Fruit fly (Drosophila melanogaster) whole organism, embryonic: Measurements from ENCODE around the gene Srp19.
A peak's percentile ranks its signal among the peaks of the same experiment; 100 is the strongest.

ENCODE experiments used
- B-H2 ChIP-seq: fragments of 200-800 bp; sonication (Bioruptor generic); optimal IDR thresholded peaks from 2 replicates; lab custom pipeline; 2018; ENCODE audit warnings: missing biosample characterization, mild to moderate bottlenecking, missing genetic modification characterization
- Bdp1 ChIP-seq: fragments of 200-800 bp; sonication (Bioruptor generic); optimal IDR thresholded peaks from 3 replicates; lab custom pipeline; 2016; ENCODE audit warnings: missing biosample characterization, missing genetic modification characterization
- Bgb ChIP-seq: fragments of 200-800 bp; sonication (Bioruptor generic); IDR thresholded peaks from 2 replicates; pipeline ENCODE4 v1.3.6; 2022; ENCODE audit warnings: missing biosample characterization, missing genetic modification characterization; ENCODE audit not compliant: partially characterized antibody
- CG10147 ChIP-seq: fragments of 200-800 bp; sonication (Bioruptor generic); optimal IDR thresholded peaks from 2 replicates; lab custom pipeline; 2019; ENCODE audit warnings: missing biosample characterization, mild to moderate bottlenecking, missing genetic modification characterization, moderate library complexity
- CG10274 ChIP-seq: fragments of 200-800 bp; sonication (Bioruptor generic); optimal IDR thresholded peaks from 3 replicates; lab custom pipeline; 2017; ENCODE audit warnings: missing biosample characterization, mild to moderate bottlenecking, missing genetic modification characterization
- CG10959 ChIP-seq: fragments of 200-800 bp; sonication (Bioruptor generic); IDR thresholded peaks from 2 replicates; pipeline ENCODE4 v1.3.6; 2022; ENCODE audit warnings: missing biosample characterization, missing genetic modification characterization
- CG12155 ChIP-seq: fragments of 200-800 bp; sonication (Bioruptor generic); optimal IDR thresholded peaks from 3 replicates; lab custom pipeline; 2016; ENCODE audit warnings: missing biosample characterization, missing genetic modification characterization
- CG1603 ChIP-seq: fragments of 200-800 bp; sonication (Bioruptor generic); optimal IDR thresholded peaks from 2 replicates; lab custom pipeline; 2019; ENCODE audit warnings: missing biosample characterization, mild to moderate bottlenecking, missing genetic modification characterization, moderate library complexity
- CG16863 ChIP-seq: fragments of 200-800 bp; sonication (Bioruptor generic); optimal IDR thresholded peaks from 3 replicates; lab custom pipeline; 2016; ENCODE audit warnings: missing biosample characterization, missing genetic modification characterization
- CG2199 ChIP-seq: fragments of 200-800 bp; sonication (Bioruptor generic); IDR thresholded peaks from 3 replicates; pipeline ENCODE4 v1.3.6; 2022; ENCODE audit warnings: missing biosample characterization, missing genetic modification characterization
- CG30431 ChIP-seq: fragments of 200-800 bp; sonication (Bioruptor generic); optimal IDR thresholded peaks from 2 replicates; lab custom pipeline; 2017; ENCODE audit warnings: missing biosample characterization, missing genetic modification characterization
- CG3065 ChIP-seq: fragments of 200-800 bp; sonication (Bioruptor generic); optimal IDR thresholded peaks from 2 replicates; lab custom pipeline; 2016; ENCODE audit warnings: missing biosample characterization, missing genetic modification characterization
- CG34422 ChIP-seq: fragments of 200-800 bp; sonication (Bioruptor generic); IDR thresholded peaks from 3 replicates; pipeline ENCODE4 v1.3.6; 2022; ENCODE audit warnings: missing biosample characterization, missing genetic modification characterization
- CG4328 ChIP-seq: fragments of 200-800 bp; sonication (Bioruptor generic); optimal IDR thresholded peaks from 3 replicates; lab custom pipeline; 2017; ENCODE audit warnings: missing biosample characterization, missing genetic modification reagents, missing genetic modification characterization
- CG43689 ChIP-seq: fragments of 200-800 bp; sonication (Bioruptor generic); IDR thresholded peaks from 2 replicates; pipeline ENCODE4 v1.3.6; 2022; ENCODE audit warnings: missing biosample characterization, missing genetic modification characterization
- CG4404 ChIP-seq: fragments of 200-800 bp; sonication (Bioruptor generic); IDR thresholded peaks from 2 replicates; pipeline ENCODE4 v1.3.6; 2022; ENCODE audit warnings: missing biosample characterization, missing genetic modification characterization
- CG7987 ChIP-seq: fragments of 200-800 bp; sonication (Bioruptor generic); optimal IDR thresholded peaks from 2 replicates; lab custom pipeline; 2018; ENCODE audit warnings: missing biosample characterization, mild to moderate bottlenecking, missing genetic modification characterization, moderate library complexity
- CG9437 ChIP-seq: fragments of 200-800 bp; sonication (Bioruptor generic); optimal IDR thresholded peaks from 2 replicates; lab custom pipeline; 2018; ENCODE audit warnings: missing biosample characterization, mild to moderate bottlenecking, missing genetic modification characterization
- Dad ChIP-seq: fragments of 200-800 bp; sonication (Bioruptor generic); optimal IDR thresholded peaks from 3 replicates; lab custom pipeline; 2016; ENCODE audit warnings: missing biosample characterization, missing genetic modification characterization
- Dip3 ChIP-seq: fragments of 200-800 bp; sonication (Bioruptor generic); optimal IDR thresholded peaks from 3 replicates; lab custom pipeline; 2016; ENCODE audit warnings: missing biosample characterization, missing genetic modification characterization
- Drgx ChIP-seq: fragments of 200-800 bp; sonication (Bioruptor generic); IDR thresholded peaks from 2 replicates; pipeline ENCODE4 v1.3.6; 2022; ENCODE audit warnings: missing biosample characterization, missing genetic modification characterization
- E2f2 ChIP-seq: fragments of 200-800 bp; sonication (Bioruptor generic); IDR thresholded peaks from 2 replicates; pipeline ENCODE4 v1.3.6; 2022; ENCODE audit warnings: missing biosample characterization, missing genetic modification characterization
- Ets97D ChIP-seq: fragments of 200-800 bp; sonication (Bioruptor generic); optimal IDR thresholded peaks from 3 replicates; lab custom pipeline; 2016; ENCODE audit warnings: missing biosample characterization, missing genetic modification characterization
- HLH3B ChIP-seq: fragments of 200-800 bp; sonication (Bioruptor generic); IDR thresholded peaks from 2 replicates; pipeline ENCODE4 v1.3.6; 2022; ENCODE audit warnings: missing biosample characterization, missing genetic modification characterization
- Hr78 ChIP-seq, 2 experiments: fragments of 200-800 bp in 1 of 2; fragments of >200 bp in 1 of 2; sonication (Bioruptor generic) in 1 of 2; optimal IDR thresholded peaks; 2 replicates each; lab custom pipeline; 2017 to 2019; ENCODE audit warnings: missing biosample characterization in 2 of 2, missing genetic modification characterization in 2 of 2, mild to moderate bottlenecking in 1 of 2, moderate library complexity in 1 of 2
- MESR4 ChIP-seq: fragments of 200-800 bp; sonication (Bioruptor generic); optimal IDR thresholded peaks from 2 replicates; lab custom pipeline; 2018; ENCODE audit warnings: missing biosample characterization, mild to moderate bottlenecking, missing genetic modification characterization, moderate library complexity
- NC2β ChIP-seq: fragments of 200-800 bp; sonication (Bioruptor generic); optimal IDR thresholded peaks from 2 replicates; lab custom pipeline; 2016; ENCODE audit warnings: missing biosample characterization, missing genetic modification characterization
- Sox102F ChIP-seq: fragments of 200-800 bp; sonication (Bioruptor generic); optimal IDR thresholded peaks from 2 replicates; lab custom pipeline; 2018; ENCODE audit warnings: missing biosample characterization, mild to moderate bottlenecking, missing genetic modification characterization, moderate library complexity
- Spps ChIP-seq: fragments of 200-800 bp; sonication (Bioruptor generic); optimal IDR thresholded peaks from 2 replicates; lab custom pipeline; 2018; ENCODE audit warnings: missing biosample characterization, mild to moderate bottlenecking, missing genetic modification characterization
- Usf ChIP-seq: fragments of 200-800 bp; sonication (Bioruptor generic); optimal IDR thresholded peaks from 2 replicates; lab custom pipeline; 2017; ENCODE audit warnings: missing genotype, missing biosample characterization, missing genetic modification characterization
- Vsx1 ChIP-seq: fragments of 200-800 bp; sonication (Bioruptor generic); optimal IDR thresholded peaks from 2 replicates; lab custom pipeline; 2017; ENCODE audit warnings: missing biosample characterization, mild to moderate bottlenecking, missing genetic modification characterization, missing genetic modification reagents
- al ChIP-seq: fragments of 200-800 bp; sonication (Bioruptor generic); IDR thresholded peaks from 2 replicates; pipeline ENCODE4 v1.3.6; 2022; ENCODE audit warnings: missing biosample characterization, missing genetic modification characterization
- ase ChIP-seq: fragments of 200-800 bp; sonication (Bioruptor generic); IDR thresholded peaks from 3 replicates; pipeline ENCODE4 v1.3.6; 2022; ENCODE audit warnings: missing biosample characterization, missing genetic modification characterization
- croc ChIP-seq: fragments of 200-800 bp; sonication (Bioruptor generic); conservative IDR thresholded peaks from 3 replicates; pipeline ENCODE4 v1.3.6; 2022; ENCODE audit warnings: missing biosample characterization, missing genetic modification characterization
- dysf ChIP-seq: fragments of 200-800 bp; sonication (Bioruptor generic); IDR thresholded peaks from 3 replicates; pipeline ENCODE4 v1.3.6; 2022; ENCODE audit warnings: missing biosample characterization, missing genetic modification characterization
- ems ChIP-seq: fragments of 200-800 bp; sonication (Bioruptor generic); optimal IDR thresholded peaks from 3 replicates; lab custom pipeline; 2016; ENCODE audit warnings: missing biosample characterization, missing genetic modification characterization
- gcm ChIP-seq: fragments of 200-800 bp; sonication (Bioruptor generic); optimal IDR thresholded peaks from 2 replicates; lab custom pipeline; 2019; ENCODE audit warnings: missing biosample characterization, mild to moderate bottlenecking, missing genetic modification characterization, moderate library complexity
- gem ChIP-seq: fragments of 200-800 bp; sonication (Bioruptor generic); optimal IDR thresholded peaks from 2 replicates; lab custom pipeline; 2019; ENCODE audit warnings: missing biosample characterization, mild to moderate bottlenecking, missing genetic modification characterization, moderate library complexity
- hb ChIP-seq: fragments of 200-800 bp; sonication (Bioruptor generic); IDR thresholded peaks from 3 replicates; pipeline ENCODE4 v1.3.6; 2022; ENCODE audit warnings: missing biosample characterization, missing genetic modification characterization; ENCODE audit not compliant: partially characterized antibody
- pho ChIP-seq: fragments of 200-800 bp; sonication (Bioruptor generic); optimal IDR thresholded peaks from 2 replicates; lab custom pipeline; 2016; ENCODE audit warnings: missing biosample characterization, missing genetic modification characterization
- psq ChIP-seq: fragments of 200-800 bp; sonication (Bioruptor generic); optimal IDR thresholded peaks from 2 replicates; lab custom pipeline; 2017; ENCODE audit warnings: missing biosample characterization, missing genetic modification characterization
- schlank ChIP-seq: fragments of 200-800 bp; sonication (Bioruptor generic); optimal IDR thresholded peaks from 2 replicates; lab custom pipeline; 2018; ENCODE audit warnings: missing biosample characterization, mild to moderate bottlenecking, missing genetic modification characterization
- scrt ChIP-seq: fragments of 200-800 bp; sonication (Bioruptor generic); optimal IDR thresholded peaks from 2 replicates; lab custom pipeline; 2018; ENCODE audit warnings: missing biosample characterization, mild to moderate bottlenecking, missing genetic modification characterization, moderate library complexity
- shn ChIP-seq: fragments of 200-800 bp; sonication (Bioruptor generic); optimal IDR thresholded peaks from 3 replicates; lab custom pipeline; 2016; ENCODE audit warnings: missing biosample characterization, missing genetic modification characterization
- stc ChIP-seq: fragments of 200-800 bp; sonication (Bioruptor generic); IDR thresholded peaks from 2 replicates; pipeline ENCODE4 v1.3.6; 2022; ENCODE audit warnings: missing biosample characterization, missing genetic modification characterization
- trem ChIP-seq: fragments of 200-800 bp; optimal IDR thresholded peaks from 3 replicates; lab custom pipeline; 2019; ENCODE audit warnings: missing biosample characterization, mild to moderate bottlenecking, missing genetic modification characterization, moderate library complexity
- vfl ChIP-seq: fragments of 200-800 bp; sonication (Bioruptor generic); optimal IDR thresholded peaks from 2 replicates; lab custom pipeline; 2016; ENCODE audit warnings: missing biosample characterization, missing genetic modification characterization
- wek ChIP-seq: fragments of 200-800 bp; sonication (Bioruptor generic); optimal IDR thresholded peaks from 3 replicates; lab custom pipeline; 2018; ENCODE audit warnings: missing biosample characterization, mild to moderate bottlenecking, missing genetic modification characterization, moderate library complexity
- z ChIP-seq: fragments of 200-800 bp; sonication (Bioruptor generic); IDR thresholded peaks from 3 replicates; pipeline ENCODE4 v1.3.6; 2022; ENCODE audit warnings: missing biosample characterization, missing genetic modification characterization
- zfh1 ChIP-seq: fragments of 200-800 bp; sonication (Bioruptor generic); IDR thresholded peaks from 3 replicates; pipeline ENCODE4 v1.3.6; 2022; ENCODE audit warnings: missing biosample characterization, missing genetic modification characterization

Gene Srp19

DNA sequence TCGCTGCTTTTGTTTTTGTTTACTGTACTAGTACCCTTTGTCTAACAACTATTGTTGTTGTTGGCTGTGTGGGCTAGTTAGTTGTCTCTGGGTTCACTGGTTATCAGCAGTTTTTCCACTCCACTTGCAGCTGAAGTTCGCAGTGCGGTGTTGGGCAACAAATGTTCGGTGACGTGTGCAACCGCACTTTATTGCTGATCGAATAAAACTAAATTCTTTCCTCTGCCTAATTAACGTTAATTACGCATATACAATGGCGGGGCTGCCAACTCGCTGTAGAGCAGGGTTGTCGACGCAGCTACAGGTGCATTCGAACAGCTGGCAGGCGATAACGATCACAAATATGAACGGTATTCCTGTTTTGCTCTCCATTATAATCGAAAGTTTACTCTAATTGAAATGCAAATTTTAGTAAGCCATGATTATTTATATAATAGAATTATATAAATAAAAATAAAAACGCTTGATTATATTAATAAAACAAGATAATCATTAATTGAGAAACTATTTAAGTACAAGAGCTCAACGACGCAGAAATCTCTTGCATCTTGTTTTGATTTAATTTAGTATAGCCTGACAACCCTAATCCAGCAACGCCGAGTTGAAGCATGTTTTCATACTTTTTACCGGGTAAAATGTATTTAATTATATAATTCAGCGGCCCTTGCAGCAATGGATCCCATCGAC is 19.1 kb downstream of the Srp19 start, which contains the start of the genes mrva, CG42307 and mus312 (continued):
- TF ChIP-seq trem (tag; lab: Kevin White, UChicago) (peak; percentile 99), CG10147 (GFP tag; lab: Kevin White, UChicago) (peak; percentile 91), CG4328 (GFP tag; lab: Kevin White, UChicago) (peak; percentile 92), HLH3B (GFP tag; lab: Robert Waterston, UW) (peak; percentile 74), CG2199 (no peak), Hr78 (GFP tag; optimal IDR thresholded peaks at IDR 0.05; lab: Kevin White, UChicago) (peak in 1 of 2 experiments; percentile 55), CG43689 (GFP tag; lab: Robert Waterston, UW) (peak; percentile 60), B-H2 (GFP tag; lab: Kevin White, UChicago) (peak; percentile 97), ems (GFP tag; lab: Kevin White, UChicago) (peak; percentile 33), CG7987 (GFP tag; lab: Kevin White, UChicago) (peak; percentile 31), Sox102F (GFP tag; lab: Kevin White, UChicago) (no peak), vfl (GFP tag; lab: Kevin White, UChicago) (peak; percentile 41), Vsx1 (GFP tag; lab: Kevin White, UChicago) (peak; percentile 98), MESR4 (GFP tag; lab: Kevin White, UChicago) (peak; percentile 96), gcm (GFP tag; lab: Kevin White, UChicago) (peak; percentile 93), hb (GFP tag; lab: Robert Waterston, UW) (no peak), CG16863 (no peak), Bgb (GFP tag; lab: Robert Waterston, UW) (no peak), CG9437 (GFP tag; lab: Kevin White, UChicago) (peak; percentile 83), shn (peak; percentile 17), Drgx (GFP tag; lab: Robert Waterston, UW) (peak; percentile 78), Usf (GFP tag; lab: Kevin White, UChicago) (peak; percentile 73), pho (GFP tag; lab: Kevin White, UChicago) (no peak), zfh1 (GFP tag; lab: Robert Waterston, UW) (peak; percentile 85), gem (tag; lab: Kevin White, UChicago) (peak; percentile 96), Bdp1 (GFP tag; lab: Kevin White, UChicago) (peak; percentile 42), Dad (GFP tag; lab: Kevin White, UChicago) (peak; percentile 17), al (GFP tag; lab: Robert Waterston, UW) (peak; percentile 79), Spps (tag; lab: Kevin White, UChicago) (peak; percentile 72), NC2β (no peak), Dip3 (peak; percentile 43), Ets97D (GFP tag; lab: Kevin White, UChicago) (peak; percentile 52), CG1603 (tag; lab: Kevin White, UChicago) (no peak), stc (peak; percentile 78), schlank (tag; lab: Kevin White, UChicago) (peak; percentile 54), CG12155 (GFP tag; lab: Kevin White, UChicago) (peak; percentile 93), psq (GFP tag; lab: Kevin White, UChicago) (peak; percentile 68), z (GFP tag; lab: Robert Waterston, UW) (no peak), CG3065 (peak; percentile 49), dysf (GFP tag; lab: Robert Waterston, UW) (peak; percentile 87), CG34422 (peak; percentile 86), scrt (GFP tag; lab: Kevin White, UChicago) (peak; percentile 92), CG10274 (GFP tag; lab: Kevin White, UChicago) (no peak), wek (GFP tag; lab: Kevin White, UChicago) (peak; percentile 98), CG30431 (peak; percentile 56), CG10959 (GFP tag; lab: Robert Waterston, UW) (peak; percentile 54), ase (GFP tag; lab: Robert Waterston, UW) (peak; percentile 64; the same call in 2 of the 3 replicates), CG4404 (GFP tag; lab: Robert Waterston, UW) (peak; percentile 82), croc (GFP tag; lab: Robert Waterston, UW) (peak; percentile 63), E2f2 (GFP tag; lab: Robert Waterston, UW) (peak; percentile 68)
